Worm (Caenorhabditis elegans) whole organism, dauer: ENCODE measurements around the gene hsp-25.

Experiments used
- unc-62 ChIP-seq: sonication (generic microtip); optimal IDR thresholded peaks from 2 replicates; lab custom pipeline; 2017; ENCODE audit warnings: missing biosample characterization, missing genetic modification reagents, missing genetic modification characterization

hsp-25 gene

ce11 chrX:6043283-6043682 is 3.8 kb upstream of the hsp-25 start:
- no peak for TF ChIP-seq unc-62 (GFP tag; lab: Kevin White, UChicago)

- no peak for TF ChIP-seq unc-62 (GFP tag; lab: Kevin White, UChicago)
These were observed 2.6 kb upstream of the hsp-25 start for ce11 chrX:6041995-6042481.

ce11 chrX:6041094-6041441 is 1.6 kb upstream of the hsp-25 start:
- TF ChIP-seq unc-62 (GFP tag; lab: Kevin White, UChicago) = no peak

- no peak for TF ChIP-seq unc-62 (GFP tag; lab: Kevin White, UChicago)
These were observed 1.1 kb upstream of the hsp-25 start for ce11 chrX:6040435-6041093.

ce11 chrX:6031169-6031568 is 8.3 kb downstream of the hsp-25 start, which contains the start of gene ipp-5:
Gene ipp-5, plus strand, starts transcription at chrX:6031469.
- no peak for TF ChIP-seq unc-62 (GFP tag; lab: Kevin White, UChicago)

ce11 chrX:6029075-6029474 is 10.4 kb downstream of the hsp-25 start:
- no peak for TF ChIP-seq unc-62 (GFP tag; lab: Kevin White, UChicago)

ce11 chrX:6026732-6027528 is 12.5 kb downstream of the hsp-25 start:
- no peak for TF ChIP-seq unc-62 (GFP tag; lab: Kevin White, UChicago)

- TF ChIP-seq unc-62 (GFP tag; lab: Kevin White, UChicago) = no peak
These were observed 14.5 kb downstream of the hsp-25 start for ce11 chrX:6024977-6025376.

- no peak for TF ChIP-seq unc-62 (GFP tag; lab: Kevin White, UChicago)
These were observed 17.0 kb downstream of the hsp-25 start, which contains the start of gene lelo-3 for ce11 chrX:6022469-6022868. Gene lelo-3, minus strand, starts transcription at chrX:6022569.

ce11 chrX:6020782-6021181 is 18.7 kb downstream of the hsp-25 start:
- TF ChIP-seq unc-62 (GFP tag; lab: Kevin White, UChicago) = no peak

- no peak for TF ChIP-seq unc-62 (GFP tag; lab: Kevin White, UChicago)
These were observed 19.5 kb downstream of the hsp-25 start, which contains the start of gene C09B8.4 for ce11 chrX:6019886-6020469. Gene C09B8.4, minus strand, starts transcription at chrX:6019936.

- TF ChIP-seq unc-62 (GFP tag; lab: Kevin White, UChicago) = no peak
These were observed 24.3 kb downstream of the hsp-25 start, which contains the start of gene C09B8.8 for ce11 chrX:6015096-6015495. Gene C09B8.8, plus strand, starts transcription at chrX:6015492.

ce11 chrX:6010573-6010972 is 28.9 kb downstream of the hsp-25 start, which contains the start of gene C09B8.3:
Gene C09B8.3, minus strand, starts transcription at chrX:6010673.
- no peak for TF ChIP-seq unc-62 (GFP tag; lab: Kevin White, UChicago)

ce11 chrX:6004315-6004714 is 35.1 kb downstream of the hsp-25 start:
- TF ChIP-seq unc-62 (GFP tag; lab: Kevin White, UChicago) = no peak

ce11 chrX:6003853-6004252 is 35.6 kb downstream of the hsp-25 start, which contains the start of gene sups-1:
Gene sups-1, plus strand, starts transcription at chrX:6004153.
- TF ChIP-seq unc-62 (GFP tag; lab: Kevin White, UChicago) = no peak

- TF ChIP-seq unc-62 (GFP tag; lab: Kevin White, UChicago) = no peak
These were observed 37.0 kb downstream of the hsp-25 start for ce11 chrX:6002479-6002878.
